Fruit fly (Drosophila melanogaster) whole organism, adult: ENCODE results near the gene CG3987.

Source experiments
- CG11617 ChIP-seq: fragments of 200-800 bp; sonication (Bioruptor generic); optimal IDR thresholded peaks from 2 replicates; lab custom pipeline; 2017; ENCODE audit warnings: mild to moderate bottlenecking, missing biosample characterization, missing genetic modification reagents, missing genetic modification characterization
- CG12768 ChIP-seq: fragments of 200-800 bp; sonication (Bioruptor generic); optimal IDR thresholded peaks from 2 replicates; lab custom pipeline; 2017; ENCODE audit warnings: missing biosample characterization, missing genetic modification characterization, mild to moderate bottlenecking, moderate library complexity, missing genetic modification reagents
- CG14711 ChIP-seq: fragments of 200-800 bp; sonication (Bioruptor generic); optimal IDR thresholded peaks from 2 replicates; lab custom pipeline; 2018; ENCODE audit warnings: missing biosample characterization, mild to moderate bottlenecking, missing genetic modification characterization, moderate library complexity
- Clk ChIP-seq: fragments of 200-800 bp; sonication (Bioruptor generic); optimal IDR thresholded peaks from 2 replicates; lab custom pipeline; 2017; ENCODE audit warnings: missing biosample characterization, missing genetic modification characterization
- Mnt ChIP-seq: fragments of 200-800 bp; sonication (Bioruptor generic); optimal IDR thresholded peaks from 2 replicates; lab custom pipeline; 2016; ENCODE audit warnings: missing biosample characterization, mild to moderate bottlenecking, missing genetic modification characterization
- bab1 ChIP-seq: fragments of 200-800 bp; sonication (Bioruptor generic); optimal IDR thresholded peaks from 3 replicates; lab custom pipeline; 2019; ENCODE audit warnings: missing biosample characterization, mild to moderate bottlenecking, missing genetic modification characterization, moderate library complexity
- cic ChIP-seq: fragments of 200-800 bp; sonication (Bioruptor generic); optimal IDR thresholded peaks from 2 replicates; lab custom pipeline; 2017; ENCODE audit warnings: missing biosample characterization, mild to moderate bottlenecking, missing genetic modification characterization, moderate library complexity
- cnc ChIP-seq, 2 experiments: fragments of >200 bp; optimal IDR thresholded peaks; 2 replicates each; lab custom pipeline; 2017
- kay ChIP-seq: fragments of 200-800 bp; sonication (Bioruptor generic); peaks from one replicate; lab custom pipeline; 2016; ENCODE audit warnings: missing biosample characterization, missing genetic modification characterization, borderline replicate concordance
- toe ChIP-seq: fragments of 200-800 bp; sonication (Bioruptor generic); optimal IDR thresholded peaks from 2 replicates; lab custom pipeline; 2016; ENCODE audit warnings: missing biosample characterization, missing genetic modification characterization

- TF ChIP-seq toe (GFP tag; lab: Kevin White, UChicago) (no peak), CG12768 (GFP tag; lab: Kevin White, UChicago) (no peak), Mnt (GFP tag; lab: Kevin White, UChicago) (no peak), cic (GFP tag; lab: Kevin White, UChicago) (no peak), CG14711 (no peak), bab1 (GFP tag; lab: Kevin White, UChicago) (no peak), Clk (GFP tag; lab: Kevin White, UChicago) (no peak), cnc (optimal IDR thresholded peaks at IDR 0.05; lab: Kevin White, UChicago) (no peak), CG11617 (GFP tag; lab: Kevin White, UChicago) (no peak), kay (peak; percentile 0)
Observed at dm6 chr3R:15129998-15130397, 9.8 kb upstream of the CG3987 start.
